Fruit fly (Drosophila melanogaster): ENCODE data around the gene CG6686.

Gene CG6686

DNA sequence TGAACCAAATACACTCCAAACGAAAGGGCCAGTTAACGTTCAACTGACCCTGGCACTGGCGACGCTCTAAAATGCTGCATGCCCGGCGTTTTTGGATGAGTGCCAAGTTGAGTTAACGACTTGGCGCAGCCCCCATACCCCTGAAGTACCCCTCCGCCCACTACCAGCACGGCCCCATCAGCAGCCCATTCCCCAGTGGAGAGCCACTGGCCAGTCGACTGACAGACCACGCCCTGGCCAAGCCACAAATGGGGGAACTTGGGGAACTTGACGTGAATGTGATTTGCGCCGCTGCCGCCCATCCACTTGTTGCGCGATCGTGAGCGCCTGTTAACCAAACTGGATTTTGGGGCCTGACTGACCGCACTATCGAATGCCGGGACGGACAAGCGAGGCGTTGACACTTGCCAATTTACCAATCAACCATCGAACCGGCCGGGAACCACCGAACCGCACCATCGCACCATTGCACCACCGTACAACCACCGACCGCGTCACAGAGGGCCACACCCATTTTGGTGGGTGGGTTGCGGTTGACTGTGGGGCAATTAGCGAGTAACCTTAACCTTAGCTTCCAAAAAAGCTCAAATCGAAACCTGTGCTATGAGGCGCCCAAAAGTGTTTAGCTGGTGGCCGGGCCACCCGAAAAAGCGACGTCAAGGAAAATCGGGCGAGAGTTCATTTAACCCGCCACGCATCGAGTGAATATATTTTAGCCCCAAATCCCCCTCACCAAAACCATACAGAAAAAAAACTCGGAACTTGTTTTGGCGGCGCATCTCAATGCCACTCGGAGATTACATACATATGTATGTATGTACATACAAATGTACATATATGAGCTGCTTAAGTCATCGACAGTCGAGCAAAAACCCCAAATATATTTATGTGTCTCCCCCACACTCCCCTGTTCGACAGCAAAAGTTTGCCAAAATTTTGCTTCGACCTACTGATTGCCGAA, 17.9 kb upstream of the CG6686 start:
- TF ChIP-seq sage (GFP tag; optimal IDR thresholded peaks at IDR 0.05) (peak; percentile 53), OdsH (GFP tag; optimal IDR thresholded peaks at IDR 0.05) (no peak), Sp1 (GFP tag; optimal IDR thresholded peaks at IDR 0.05) (peak; percentile 27), CG32264 (GFP tag; optimal IDR thresholded peaks at IDR 0.05) (no peak), rgr (GFP tag; optimal IDR thresholded peaks at IDR 0.05) (peak; percentile 1), Vsx2 (GFP tag; optimal IDR thresholded peaks at IDR 0.05; ENCODE audit: partially characterized antibody) (no peak), Hr83 (GFP tag; optimal IDR thresholded peaks at IDR 0.05; ENCODE audit: poor library complexity, severe bottlenecking) (no peak), br (GFP tag; optimal IDR thresholded peaks at IDR 0.05) (peak; percentile 59), Jra (GFP tag; optimal IDR thresholded peaks at IDR 0.05) (peak; percentile 40), woc (GFP tag; optimal IDR thresholded peaks at IDR 0.05) (no peak), CrebA (GFP tag; optimal IDR thresholded peaks at IDR 0.05; ENCODE audit: borderline replicate concordance) (no peak), CG9705 (GFP tag; optimal IDR thresholded peaks at IDR 0.05) (no peak), Dfd (GFP tag; optimal IDR thresholded peaks at IDR 0.05) (no peak), GATAd (GFP tag; optimal IDR thresholded peaks at IDR 0.05) (no peak), foxo (GFP tag; optimal IDR thresholded peaks at IDR 0.05) (no peak), tai (GFP tag; optimal IDR thresholded peaks at IDR 0.05) (no peak), dsf (GFP tag; optimal IDR thresholded peaks at IDR 0.05; ENCODE audit: borderline replicate concordance) (no peak), Myc (optimal IDR thresholded peaks at IDR 0.05) (no peak), Rel (GFP tag; optimal IDR thresholded peaks at IDR 0.05) (no peak), Rel (tag; optimal IDR thresholded peaks at IDR 0.05) (peak; percentile 100), usp (GFP tag; optimal IDR thresholded peaks at IDR 0.05) (no peak), Dif (GFP tag; optimal IDR thresholded peaks at IDR 0.05; ENCODE audit: partially characterized antibody) (no peak), Mio (GFP tag; optimal IDR thresholded peaks at IDR 0.05) (no peak), Abd-B (GFP tag; optimal IDR thresholded peaks at IDR 0.05) (no peak), sv (GFP tag; optimal IDR thresholded peaks at IDR 0.05) (no peak), jim (GFP tag; optimal IDR thresholded peaks at IDR 0.05) (no peak), Hr78 (GFP tag; optimal IDR thresholded peaks at IDR 0.05) (no peak), Hnf4 (GFP tag; optimal IDR thresholded peaks at IDR 0.05) (no peak), h (GFP tag; optimal IDR thresholded peaks at IDR 0.05) (no peak), HLH106 (tag; optimal IDR thresholded peaks at IDR 0.05) (no peak), brk (GFP tag; optimal IDR thresholded peaks at IDR 0.05) (no peak), N (GFP tag; optimal IDR thresholded peaks at IDR 0.05) (no peak), lola (GFP tag; optimal IDR thresholded peaks at IDR 0.05) (no peak), fru (GFP tag; optimal IDR thresholded peaks at IDR 0.05) (peak; percentile 23), dl (GFP tag; optimal IDR thresholded peaks at IDR 0.05; ENCODE audit: insufficient read depth in 1 of 2, partially characterized antibody in 2 of 2) (peak; percentile 59 to 62), dmrt93B (GFP tag; optimal IDR thresholded peaks at IDR 0.05) (no peak), ey (GFP tag; optimal IDR thresholded peaks at IDR 0.05) (no peak), psq (GFP tag; optimal IDR thresholded peaks at IDR 0.05) (peak; percentile 5), pan (optimal IDR thresholded peaks at IDR 0.05) (no peak)

dm6 chr2L:12004211-12004979, 16.6 kb upstream of the CG6686 start:
- TF ChIP-seq OdsH (GFP tag; optimal IDR thresholded peaks at IDR 0.05) (peak; percentile 44), foxo (GFP tag; optimal IDR thresholded peaks at IDR 0.05) (peak in 1 of 2 experiments; percentile 22), rgr (GFP tag; optimal IDR thresholded peaks at IDR 0.05) (peak; percentile 11), dl (GFP tag; optimal IDR thresholded peaks at IDR 0.05; ENCODE audit: insufficient read depth in 1 of 2, partially characterized antibody in 2 of 2) (peak in 1 of 2 experiments; percentile 31), sv (GFP tag; optimal IDR thresholded peaks at IDR 0.05) (peak; percentile 28), dsf (GFP tag; optimal IDR thresholded peaks at IDR 0.05; ENCODE audit: borderline replicate concordance) (no peak)
